Fruit fly (Drosophila melanogaster) whole organism, embryonic: ENCODE measurements around the gene CG4770.
A peak's percentile ranks its signal among the peaks of the same experiment; 100 is the strongest.

ENCODE experiments used
- Ada2b ChIP-seq: fragments of 200-800 bp; sonication (Bioruptor generic); IDR thresholded peaks from 2 replicates; pipeline ENCODE4 v1.3.6; 2022; ENCODE audit warnings: missing biosample characterization, missing genetic modification characterization
- Adf1 ChIP-seq: fragments of 200-800 bp; sonication (Bioruptor generic); IDR thresholded peaks from 2 replicates; pipeline ENCODE4 v1.3.6; 2022; ENCODE audit warnings: missing biosample characterization, missing genetic modification characterization
- Bdp1 ChIP-seq: fragments of 200-800 bp; sonication (Bioruptor generic); optimal IDR thresholded peaks from 3 replicates; lab custom pipeline; 2016; ENCODE audit warnings: missing biosample characterization, missing genetic modification characterization
- Blimp-1 ChIP-seq: fragments of 200-800 bp; sonication (Bioruptor generic); optimal IDR thresholded peaks from 3 replicates; lab custom pipeline; 2018; ENCODE audit warnings: missing biosample characterization, missing genetic modification characterization, mild to moderate bottlenecking, moderate library complexity, missing genetic modification reagents
- CG11398 ChIP-seq: fragments of 200-800 bp; sonication (Bioruptor generic); optimal IDR thresholded peaks from 2 replicates; lab custom pipeline; 2016; ENCODE audit warnings: missing biosample characterization, missing genetic modification characterization
- CG11695 ChIP-seq: fragments of 200-800 bp; sonication (Bioruptor generic); IDR thresholded peaks from 3 replicates; pipeline ENCODE4 v1.3.6; 2022; ENCODE audit warnings: missing biosample characterization, missing genetic modification characterization
- CG13296 ChIP-seq: fragments of 200-800 bp; sonication (Bioruptor generic); optimal IDR thresholded peaks from 3 replicates; lab custom pipeline; 2018; ENCODE audit warnings: missing biosample characterization, mild to moderate bottlenecking, missing genetic modification characterization
- CG13424 ChIP-seq: fragments of 200-800 bp; sonication (Bioruptor generic); optimal IDR thresholded peaks from 2 replicates; lab custom pipeline; 2019; ENCODE audit warnings: missing biosample characterization, mild to moderate bottlenecking, missing genetic modification characterization, moderate library complexity
- CG1529 ChIP-seq: fragments of 200-800 bp; sonication (Bioruptor generic); optimal IDR thresholded peaks from 3 replicates; lab custom pipeline; 2018; ENCODE audit warnings: missing biosample characterization, missing genetic modification characterization
- CG17385 ChIP-seq: fragments of 200-800 bp; sonication (Bioruptor generic); optimal IDR thresholded peaks from 3 replicates; lab custom pipeline; 2018; ENCODE audit warnings: missing biosample characterization, mild to moderate bottlenecking, missing genetic modification characterization
- CG17612 ChIP-seq: fragments of 200-800 bp; sonication (Bioruptor generic); IDR thresholded peaks from 2 replicates; pipeline ENCODE4 v1.3.6; 2022; ENCODE audit warnings: missing biosample characterization, missing genetic modification characterization
- CG17802 ChIP-seq: fragments of 200-800 bp; sonication (Bioruptor generic); optimal IDR thresholded peaks from 2 replicates; lab custom pipeline; 2018; ENCODE audit warnings: missing biosample characterization, mild to moderate bottlenecking, missing genetic modification characterization, moderate library complexity
- CG17829 ChIP-seq: fragments of 200-800 bp; optimal IDR thresholded peaks from 2 replicates; lab custom pipeline; 2019; ENCODE audit warnings: missing biosample characterization, mild to moderate bottlenecking, missing genetic modification characterization, moderate library complexity
- CG1832 ChIP-seq: fragments of 200-800 bp; sonication (Bioruptor generic); optimal IDR thresholded peaks from 2 replicates; lab custom pipeline; 2017; ENCODE audit warnings: missing biosample characterization, mild to moderate bottlenecking, missing genetic modification characterization, inconsistent platforms
- CG2889 ChIP-seq: fragments of 200-800 bp; sonication (Bioruptor generic); IDR thresholded peaks from 3 replicates; pipeline ENCODE4 v1.3.6; 2022; ENCODE audit warnings: missing biosample characterization, missing genetic modification characterization
- CG33557 ChIP-seq: fragments of 200-800 bp; sonication (Bioruptor generic); optimal IDR thresholded peaks from 2 replicates; lab custom pipeline; 2019; ENCODE audit warnings: missing biosample characterization, mild to moderate bottlenecking, missing genetic modification characterization, moderate library complexity
- CG4730 ChIP-seq: fragments of 200-800 bp; sonication (Bioruptor generic); IDR thresholded peaks from 2 replicates; pipeline ENCODE4 v1.3.6; 2022; ENCODE audit warnings: missing biosample characterization, missing genetic modification characterization
- CG7745 ChIP-seq: fragments of 200-800 bp; sonication (Bioruptor generic); optimal IDR thresholded peaks from 2 replicates; lab custom pipeline; 2018; ENCODE audit warnings: missing biosample characterization, mild to moderate bottlenecking, missing genetic modification characterization, moderate library complexity
- CG8089 ChIP-seq: fragments of 200-800 bp; sonication (Bioruptor generic); optimal IDR thresholded peaks from 3 replicates; lab custom pipeline; 2016; ENCODE audit warnings: missing biosample characterization, missing genetic modification characterization
- CkIIα-i1 ChIP-seq: fragments of 200-800 bp; sonication (Bioruptor generic); IDR thresholded peaks from 2 replicates; pipeline ENCODE4 v1.3.6; 2022; ENCODE audit warnings: missing biosample characterization, missing genetic modification characterization
- D19B ChIP-seq: fragments of 200-800 bp; sonication (Bioruptor generic); optimal IDR thresholded peaks from 2 replicates; lab custom pipeline; 2017; ENCODE audit warnings: missing biosample characterization, mild to moderate bottlenecking, missing genetic modification characterization
- Dp ChIP-seq: fragments of 200-800 bp; sonication (Bioruptor generic); optimal IDR thresholded peaks from 2 replicates; lab custom pipeline; 2018; ENCODE audit warnings: missing biosample characterization, mild to moderate bottlenecking, missing genetic modification characterization, moderate library complexity
- E2f2 ChIP-seq: fragments of 200-800 bp; sonication (Bioruptor generic); IDR thresholded peaks from 2 replicates; pipeline ENCODE4 v1.3.6; 2022; ENCODE audit warnings: missing biosample characterization, missing genetic modification characterization
- Fer1 ChIP-seq: fragments of 200-800 bp; sonication (Bioruptor generic); optimal IDR thresholded peaks from 2 replicates; lab custom pipeline; 2017; ENCODE audit warnings: missing biosample characterization, mild to moderate bottlenecking, missing genetic modification characterization
- GATAe ChIP-seq: fragments of 200-800 bp; sonication (Bioruptor generic); conservative IDR thresholded peaks from 2 replicates; pipeline ENCODE4 v1.3.6; 2022; ENCODE audit warnings: missing biosample characterization, missing genetic modification characterization
- Gsc ChIP-seq: fragments of 200-800 bp; sonication (Bioruptor generic); IDR thresholded peaks from 2 replicates; pipeline ENCODE4 v1.3.6; 2022; ENCODE audit warnings: missing biosample characterization, missing genetic modification characterization
- Hmx ChIP-seq: fragments of 200-800 bp; sonication (Bioruptor generic); optimal IDR thresholded peaks from 2 replicates; lab custom pipeline; 2016; ENCODE audit warnings: missing biosample characterization, missing genetic modification characterization
- Hr78 ChIP-seq, 2 experiments: fragments of 200-800 bp in 1 of 2; fragments of >200 bp in 1 of 2; sonication (Bioruptor generic) in 1 of 2; optimal IDR thresholded peaks; 2 replicates each; lab custom pipeline; 2017 to 2019; ENCODE audit warnings: missing biosample characterization in 2 of 2, missing genetic modification characterization in 2 of 2, mild to moderate bottlenecking in 1 of 2, moderate library complexity in 1 of 2
- Lhr ChIP-seq: fragments of 200-800 bp; sonication (Bioruptor generic); optimal IDR thresholded peaks from 3 replicates; lab custom pipeline; 2017; ENCODE audit warnings: mild to moderate bottlenecking, missing biosample characterization, missing genetic modification reagents, missing genetic modification characterization
- Lpt ChIP-seq: fragments of >200 bp; optimal IDR thresholded peaks from 2 replicates; lab custom pipeline; 2018; ENCODE audit warnings: missing biosample characterization, missing genetic modification characterization
- Ptx1 ChIP-seq: fragments of 200-800 bp; sonication (Bioruptor generic); IDR thresholded peaks from 2 replicates; pipeline ENCODE4 v1.3.6; 2022; ENCODE audit warnings: missing biosample characterization, missing genetic modification characterization
- Ssrp ChIP-seq: fragments of 200-800 bp; sonication (Bioruptor generic); optimal IDR thresholded peaks from 2 replicates; lab custom pipeline; 2018; ENCODE audit warnings: missing biosample characterization, mild to moderate bottlenecking, missing genetic modification characterization, moderate library complexity
- Xbp1 ChIP-seq: fragments of 200-800 bp; sonication (Bioruptor generic); optimal IDR thresholded peaks from 3 replicates; lab custom pipeline; 2016; ENCODE audit warnings: missing biosample characterization, mild to moderate bottlenecking, missing genetic modification characterization
- ab ChIP-seq: fragments of 200-800 bp; sonication (Bioruptor generic); optimal IDR thresholded peaks from 2 replicates; lab custom pipeline; 2016; ENCODE audit warnings: missing biosample characterization, missing genetic modification characterization
- ash1 ChIP-seq: fragments of 200-800 bp; sonication (Bioruptor generic); optimal IDR thresholded peaks from 2 replicates; lab custom pipeline; 2018; ENCODE audit warnings: missing biosample characterization, mild to moderate bottlenecking, missing genetic modification characterization
- bigmax ChIP-seq: fragments of 200-800 bp; sonication (Bioruptor generic); optimal IDR thresholded peaks from 2 replicates; lab custom pipeline; 2018; ENCODE audit warnings: missing biosample characterization, mild to moderate bottlenecking, missing genetic modification characterization
- chinmo ChIP-seq: fragments of 200-800 bp; sonication (Bioruptor generic); IDR thresholded peaks from 4 replicates; pipeline ENCODE4 v1.3.6; 2022; ENCODE audit warnings: missing biosample characterization, missing genetic modification characterization; ENCODE audit not compliant: partially characterized antibody
- chm ChIP-seq: fragments of 200-800 bp; sonication (Bioruptor generic); IDR thresholded peaks from 2 replicates; pipeline ENCODE4 v1.3.6; 2022; ENCODE audit warnings: missing biosample characterization, missing genetic modification characterization
- croc ChIP-seq: fragments of 200-800 bp; sonication (Bioruptor generic); conservative IDR thresholded peaks from 3 replicates; pipeline ENCODE4 v1.3.6; 2022; ENCODE audit warnings: missing biosample characterization, missing genetic modification characterization
- dati ChIP-seq: fragments of 200-800 bp; sonication (Bioruptor generic); IDR thresholded peaks from 2 replicates; pipeline ENCODE4 v1.3.6; 2022; ENCODE audit warnings: missing biosample characterization, missing genetic modification characterization
- en ChIP-seq: fragments of 200-800 bp; sonication (Bioruptor generic); optimal IDR thresholded peaks from 2 replicates; lab custom pipeline; 2016; ENCODE audit warnings: missing biosample characterization, missing genetic modification characterization
- ham ChIP-seq: fragments of 200-800 bp; sonication (Bioruptor generic); IDR thresholded peaks from 2 replicates; pipeline ENCODE4 v1.3.6; 2022; ENCODE audit warnings: missing biosample characterization, missing genetic modification characterization
- her ChIP-seq: fragments of 200-800 bp; sonication (Bioruptor generic); optimal IDR thresholded peaks from 2 replicates; lab custom pipeline; 2016; ENCODE audit warnings: missing biosample characterization, missing genetic modification characterization
- kni ChIP-seq: fragments of 200-800 bp; sonication (Bioruptor generic); optimal IDR thresholded peaks from 3 replicates; lab custom pipeline; 2017; ENCODE audit warnings: mild to moderate bottlenecking, missing biosample characterization, missing genetic modification reagents, missing genetic modification characterization
- luna ChIP-seq: fragments of 200-800 bp; sonication (Bioruptor generic); optimal IDR thresholded peaks from 2 replicates; lab custom pipeline; 2016; ENCODE audit warnings: missing biosample characterization, missing genetic modification characterization
- peb ChIP-seq: fragments of 200-800 bp; sonication (Bioruptor generic); IDR thresholded peaks from 2 replicates; pipeline ENCODE4 v1.3.6; 2022; ENCODE audit warnings: missing biosample characterization, missing genetic modification characterization
- pzg ChIP-seq: fragments of 200-800 bp; sonication (Bioruptor generic); optimal IDR thresholded peaks from 3 replicates; lab custom pipeline; 2018; ENCODE audit warnings: missing biosample characterization, mild to moderate bottlenecking, missing genetic modification characterization, moderate library complexity
- salm ChIP-seq: fragments of 200-800 bp; sonication (Bioruptor generic); optimal IDR thresholded peaks from 2 replicates; lab custom pipeline; 2018; ENCODE audit warnings: missing biosample characterization, mild to moderate bottlenecking, missing genetic modification characterization
- sima ChIP-seq: fragments of 200-800 bp; sonication (Bioruptor generic); optimal IDR thresholded peaks from 2 replicates; lab custom pipeline; 2016; ENCODE audit warnings: missing biosample characterization, missing genetic modification characterization
- tll ChIP-seq, 2 experiments: fragments of 200-800 bp in 1 of 2; fragments of >200 bp in 1 of 2; sonication (Bioruptor generic) in 1 of 2; optimal IDR thresholded peaks; 2 replicates each; lab custom pipeline; 2017 to 2019; ENCODE audit warnings: missing biosample characterization in 2 of 2, missing genetic modification characterization in 2 of 2, mild to moderate bottlenecking in 1 of 2, moderate library complexity in 1 of 2
- tx ChIP-seq: fragments of 200-800 bp; sonication (Bioruptor generic); optimal IDR thresholded peaks from 2 replicates; lab custom pipeline; 2016; ENCODE audit warnings: missing biosample characterization, missing genetic modification characterization

The CG4770 gene

dm6 chr3R:19890340-19890998 lies 27.8 kb upstream of the CG4770 start, which contains the start of gene CG4733 (continued):
- TF ChIP-seq kni (no peak), ab (GFP tag; lab: Kevin White, UChicago) (no peak), salm (no peak), Ada2b (GFP tag; lab: Robert Waterston, UW) (no peak), CG17612 (GFP tag; lab: Robert Waterston, UW) (no peak), CG11695 (GFP tag; lab: Robert Waterston, UW) (peak; percentile 46; the same call in 1 of the 3 replicates), ash1 (GFP tag; lab: Kevin White, UChicago) (no peak), tx (GFP tag; lab: Kevin White, UChicago) (no peak), chinmo (peak; percentile 96), CG1529 (no peak), peb (GFP tag; lab: Robert Waterston, UW) (no peak), chm (no peak), CG17829 (tag; lab: Kevin White, UChicago) (no peak), GATAe (GFP tag; lab: Robert Waterston, UW) (no peak), Lhr (GFP tag; lab: Kevin White, UChicago) (no peak), Dp (GFP tag; lab: Kevin White, UChicago) (no peak), Ptx1 (no peak), Fer1 (no peak), sima (GFP tag; lab: Kevin White, UChicago) (no peak), en (GFP tag; lab: Kevin White, UChicago) (no peak), dati (no peak), CG4730 (GFP tag; lab: Robert Waterston, UW) (no peak), CG13424 (tag; lab: Kevin White, UChicago) (peak; percentile 26), bigmax (GFP tag; lab: Kevin White, UChicago) (no peak), CG13296 (GFP tag; lab: Kevin White, UChicago) (no peak), her (GFP tag; lab: Kevin White, UChicago) (no peak), Blimp-1 (GFP tag; lab: Kevin White, UChicago) (no peak), CG1832 (GFP tag; lab: Kevin White, UChicago) (no peak), E2f2 (no peak), CG17385 (GFP tag; lab: Kevin White, UChicago) (no peak), luna (no peak), Lpt (GFP tag; lab: Kevin White, UChicago) (no peak), Gsc (no peak), Adf1 (peak; percentile 74), CG8089 (no peak), pzg (GFP tag; lab: Kevin White, UChicago) (no peak), CG17802 (tag; lab: Kevin White, UChicago) (no peak), Hr78 (GFP tag; optimal IDR thresholded peaks at IDR 0.05; lab: Kevin White, UChicago) (peak in 1 of 2 experiments; percentile 14), Ssrp (tag; lab: Kevin White, UChicago) (peak; percentile 18), CkIIα-i1 (GFP tag; lab: Robert Waterston, UW) (no peak), ham (no peak), Bdp1 (GFP tag; lab: Kevin White, UChicago) (no peak), croc (GFP tag; lab: Robert Waterston, UW) (no peak), CG2889 (GFP tag; lab: Robert Waterston, UW) (no peak), CG7745 (tag; lab: Kevin White, UChicago) (no peak), CG33557 (GFP tag; lab: Kevin White, UChicago) (no peak), tll (GFP tag; optimal IDR thresholded peaks at IDR 0.05; lab: Kevin White, UChicago) (no peak), Xbp1 (GFP tag; lab: Kevin White, UChicago) (no peak), D19B (no peak), Hmx (no peak), CG11398 (no peak)
